Fruit fly (Drosophila melanogaster) whole organism, prepupa: ENCODE data around the gene Grl62a.

ENCODE experiments used
- Blimp-1 ChIP-seq: fragments of 200-800 bp; sonication (Bioruptor generic); optimal IDR thresholded peaks from 3 replicates; lab custom pipeline; 2017; ENCODE audit warnings: missing biosample characterization, missing genetic modification characterization, mild to moderate bottlenecking, moderate library complexity, missing genetic modification reagents
- CG10631 ChIP-seq: fragments of 200-800 bp; sonication (Bioruptor generic); optimal IDR thresholded peaks from 2 replicates; lab custom pipeline; 2016; ENCODE audit warnings: missing biosample characterization, missing genetic modification characterization
- CG11294 ChIP-seq: fragments of 200-800 bp; sonication (Bioruptor generic); IDR thresholded peaks from 2 replicates; pipeline ENCODE4 v1.3.6; 2022; ENCODE audit warnings: missing biosample characterization, missing genetic modification characterization
- CG11762 ChIP-seq: fragments of 200-800 bp; sonication (Bioruptor generic); optimal IDR thresholded peaks from 3 replicates; lab custom pipeline; 2016; ENCODE audit warnings: missing biosample characterization, missing genetic modification characterization; ENCODE audit not compliant: insufficient read depth
- CG11902 ChIP-seq: fragments of 200-800 bp; sonication (Bioruptor generic); optimal IDR thresholded peaks from 3 replicates; lab custom pipeline; 2016; ENCODE audit warnings: missing biosample characterization, missing genetic modification characterization
- CG15336 ChIP-seq: fragments of 200-800 bp; sonication (Bioruptor generic); IDR thresholded peaks from 2 replicates; pipeline ENCODE4 v1.3.6; 2022; ENCODE audit warnings: missing biosample characterization, missing genetic modification characterization
- CG1621 ChIP-seq: fragments of 200-800 bp; sonication (Bioruptor generic); optimal IDR thresholded peaks from 3 replicates; lab custom pipeline; 2018; ENCODE audit warnings: missing biosample characterization, mild to moderate bottlenecking, missing genetic modification characterization
- CG31627 ChIP-seq: fragments of 200-800 bp; sonication (Bioruptor generic); optimal IDR thresholded peaks from 3 replicates; lab custom pipeline; 2016; ENCODE audit warnings: missing biosample characterization, missing genetic modification characterization
- CG32006 ChIP-seq: fragments of 200-800 bp; sonication (Bioruptor generic); optimal IDR thresholded peaks from 3 replicates; lab custom pipeline; 2017; ENCODE audit warnings: missing biosample characterization, mild to moderate bottlenecking, missing genetic modification characterization
- CG4318 ChIP-seq: fragments of 200-800 bp; sonication (Bioruptor generic); optimal IDR thresholded peaks from 3 replicates; lab custom pipeline; 2017; ENCODE audit warnings: missing biosample characterization, mild to moderate bottlenecking, missing genetic modification characterization
- CG6276 ChIP-seq: fragments of 200-800 bp; sonication (Bioruptor generic); optimal IDR thresholded peaks from 2 replicates; lab custom pipeline; 2017; ENCODE audit warnings: missing biosample characterization, mild to moderate bottlenecking, missing genetic modification characterization
- CG6792 ChIP-seq: fragments of 200-800 bp; sonication (Bioruptor generic); optimal IDR thresholded peaks from 3 replicates; lab custom pipeline; 2016; ENCODE audit warnings: missing biosample characterization, missing genetic modification characterization
- CG6808 ChIP-seq: fragments of 200-800 bp; sonication (Bioruptor generic); optimal IDR thresholded peaks from 3 replicates; lab custom pipeline; 2017; ENCODE audit warnings: missing biosample characterization, missing genetic modification characterization, mild to moderate bottlenecking, moderate library complexity, missing genetic modification reagents
- CG8319 ChIP-seq: fragments of 200-800 bp; sonication (Bioruptor generic); optimal IDR thresholded peaks from 3 replicates; lab custom pipeline; 2016; ENCODE audit warnings: missing biosample characterization, missing genetic modification characterization
- CG8632 ChIP-seq: fragments of 200-800 bp; sonication (Bioruptor generic); optimal IDR thresholded peaks from 3 replicates; lab custom pipeline; 2016; ENCODE audit warnings: missing biosample characterization, missing genetic modification characterization
- Eip78C ChIP-seq: fragments of 200-800 bp; sonication (Bioruptor generic); peaks from one replicate; lab custom pipeline; 2016; ENCODE audit warnings: missing biosample characterization, missing genetic modification characterization
- Eip93F ChIP-seq: fragments of 200-800 bp; sonication (Bioruptor generic); optimal IDR thresholded peaks from 2 replicates; lab custom pipeline; 2016; ENCODE audit warnings: missing biosample characterization, mild to moderate bottlenecking, missing genetic modification characterization
- Ets21C ChIP-seq: fragments of 200-800 bp; sonication (Bioruptor generic); optimal IDR thresholded peaks from 3 replicates; lab custom pipeline; 2016; ENCODE audit warnings: missing biosample characterization, missing genetic modification characterization
- Lpt ChIP-seq: fragments of 200-800 bp; sonication (Bioruptor generic); optimal IDR thresholded peaks from 3 replicates; lab custom pipeline; 2016; ENCODE audit warnings: missing biosample characterization, missing genetic modification characterization
- Met ChIP-seq: fragments of 200-800 bp; sonication (Bioruptor generic); optimal IDR thresholded peaks from 3 replicates; lab custom pipeline; 2016; ENCODE audit warnings: missing biosample characterization, missing genetic modification characterization
- OdsH ChIP-seq: fragments of 200-800 bp; sonication (Bioruptor generic); optimal IDR thresholded peaks from 3 replicates; lab custom pipeline; 2016; ENCODE audit warnings: missing biosample characterization, missing genetic modification characterization
- Sox102F ChIP-seq: fragments of 200-800 bp; sonication (Bioruptor generic); optimal IDR thresholded peaks from 2 replicates; lab custom pipeline; 2016; ENCODE audit warnings: missing biosample characterization, mild to moderate bottlenecking, missing genetic modification characterization
- Sox15 ChIP-seq: fragments of 200-800 bp; sonication (Bioruptor generic); optimal IDR thresholded peaks from 3 replicates; lab custom pipeline; 2016; ENCODE audit warnings: missing biosample characterization, missing genetic modification characterization
- dsx ChIP-seq: fragments of 200-800 bp; optimal IDR thresholded peaks from 3 replicates; lab custom pipeline; 2019; ENCODE audit warnings: missing biosample characterization, mild to moderate bottlenecking, missing genetic modification characterization, moderate library complexity; ENCODE audit not compliant: poor library complexity, severe bottlenecking
- eg ChIP-seq: fragments of 200-800 bp; sonication (Bioruptor generic); IDR thresholded peaks from 3 replicates; pipeline ENCODE4 v1.3.6; 2022; ENCODE audit warnings: missing biosample characterization, missing genetic modification characterization
- fd85E ChIP-seq: fragments of 200-800 bp; sonication (Bioruptor generic); optimal IDR thresholded peaks from 3 replicates; lab custom pipeline; 2016; ENCODE audit warnings: missing biosample characterization, missing genetic modification characterization
- fkh ChIP-seq: fragments of 200-800 bp; sonication (Bioruptor generic); optimal IDR thresholded peaks from 3 replicates; lab custom pipeline; 2017; ENCODE audit warnings: missing biosample characterization, mild to moderate bottlenecking, missing genetic modification characterization, moderate library complexity
- lz ChIP-seq: fragments of 200-800 bp; sonication (Bioruptor generic); optimal IDR thresholded peaks from 3 replicates; lab custom pipeline; 2016; ENCODE audit warnings: missing biosample characterization, missing genetic modification characterization
- net ChIP-seq: fragments of 200-800 bp; sonication (Bioruptor generic); optimal IDR thresholded peaks from 3 replicates; lab custom pipeline; 2016; ENCODE audit warnings: missing biosample characterization, missing genetic modification characterization
- pdm3 ChIP-seq: fragments of 200-800 bp; sonication (Bioruptor generic); optimal IDR thresholded peaks from 3 replicates; lab custom pipeline; 2016; ENCODE audit warnings: missing biosample characterization, missing genetic modification characterization
- spab ChIP-seq: fragments of 200-800 bp; sonication (Bioruptor generic); optimal IDR thresholded peaks from 2 replicates; lab custom pipeline; 2017; ENCODE audit warnings: missing biosample characterization, mild to moderate bottlenecking, missing genetic modification characterization, missing genetic modification reagents
- ss ChIP-seq, 2 experiments: fragments of 200-800 bp; sonication (Bioruptor generic); optimal IDR thresholded peaks; 2 replicates in 1 of 2; 3 replicates in 1 of 2; lab custom pipeline; 2017 to 2018; ENCODE audit warnings: mild to moderate bottlenecking in 2 of 2, missing biosample characterization in 2 of 2, missing genetic modification characterization in 2 of 2, moderate library complexity in 1 of 2
- svp ChIP-seq: fragments of 200-800 bp; sonication (Bioruptor generic); peaks from one replicate; lab custom pipeline; 2016; ENCODE audit warnings: missing biosample characterization, missing genetic modification characterization
- topi ChIP-seq: fragments of 200-800 bp; sonication (Bioruptor generic); optimal IDR thresholded peaks from 3 replicates; lab custom pipeline; 2016; ENCODE audit warnings: missing biosample characterization, missing genetic modification characterization
- vri ChIP-seq: fragments of 200-800 bp; sonication (Bioruptor generic); optimal IDR thresholded peaks from 3 replicates; lab custom pipeline; 2016; ENCODE audit warnings: missing biosample characterization, mild to moderate bottlenecking, missing genetic modification characterization

Gene Grl62a

dm6 chr3L:2021858-2022257, at the start of gene Grl62a:
TSS of gene Grl62a (minus strand) at chr3L:2021958.
- no peak for TF ChIP-seq CG32006 (GFP tag; lab: Kevin White, UChicago)
- no peak for TF ChIP-seq CG31627
- TF ChIP-seq dsx (GFP tag; lab: Kevin White, UChicago) = no peak
- TF ChIP-seq Eip93F (GFP tag; lab: Kevin White, UChicago) = no peak
- TF ChIP-seq pdm3 (GFP tag; lab: Kevin White, UChicago) = no peak
- no peak for TF ChIP-seq CG1621 (tag; lab: Kevin White, UChicago)
- no peak for TF ChIP-seq CG15336 (GFP tag; lab: Robert Waterston, UW)

- TF ChIP-seq CG31627 (no peak), CG4318 (no peak)
- TF ChIP-seq, all 60 proteins: peak for 0
Observed at dm6 chr3L:2038124-2038523, 16.4 kb upstream of the Grl62a start, which contains the start of gene CG42355. TSS of gene CG42355 (minus strand) at chr3L:2038224.

dm6 chr3L:2026691-2027090, 4.9 kb upstream of the Grl62a start, which contains the start of gene Grl62c:
TSS of gene Grl62c (plus strand) at chr3L:2026991.
- no peak for TF ChIP-seq topi
- peak; percentile 32 for TF ChIP-seq svp (GFP tag; lab: Kevin White, UChicago)

dm6 chr3L:2023291-2023690, 1.5 kb upstream of the Grl62a start, which contains the start of gene Grl62b:
TSS of gene Grl62b (minus strand) at chr3L:2023391.
- peak; percentile 8 for TF ChIP-seq svp (GFP tag; lab: Kevin White, UChicago)
- TF ChIP-seq CG6808 = no peak
- TF ChIP-seq Blimp-1 (GFP tag; lab: Kevin White, UChicago) = no peak
- no peak for TF ChIP-seq fd85E (GFP tag; lab: Kevin White, UChicago)
- no peak for TF ChIP-seq CG11762 (GFP tag; lab: Kevin White, UChicago)

dm6 chr3L:2005551-2005950, 16.2 kb downstream of the Grl62a start, which contains the start of gene CG42841:
TSS of gene CG42841 (minus strand) at chr3L:2005651.
- TF ChIP-seq pdm3 (GFP tag; lab: Kevin White, UChicago) (no peak), CG8319 (GFP tag; lab: Kevin White, UChicago) (no peak), spab (GFP tag; lab: Kevin White, UChicago) (no peak), eg (GFP tag; lab: Robert Waterston, UW) (no peak)
- TF ChIP-seq, all 60 proteins: peak for 0

dm6 chr3L:2004732-2005131, 17.0 kb downstream of the Grl62a start:
- no peak for TF ChIP-seq ss (GFP tag; optimal IDR thresholded peaks at IDR 0.05; lab: Kevin White, UChicago)
- TF ChIP-seq fkh (GFP tag; lab: Kevin White, UChicago) = peak; percentile 57
- TF ChIP-seq pdm3 (GFP tag; lab: Kevin White, UChicago) = no peak

- TF ChIP-seq CG11902 (GFP tag; lab: Kevin White, UChicago) = peak; percentile 30
- TF ChIP-seq CG4318 = no peak
- no peak for TF ChIP-seq lz (GFP tag; lab: Kevin White, UChicago)
- no peak for TF ChIP-seq CG6792
- no peak for TF ChIP-seq CG6276 (GFP tag; lab: Kevin White, UChicago)
- TF ChIP-seq vri (GFP tag; lab: Kevin White, UChicago) = no peak
- peak; percentile 77 for TF ChIP-seq svp (GFP tag; lab: Kevin White, UChicago)
- peak; percentile 22 for TF ChIP-seq topi
- TF ChIP-seq, all 60 proteins: peak for 3
Observed at dm6 chr3L:1985406-1985805, 36.4 kb downstream of the Grl62a start.

- no peak for TF ChIP-seq Met (GFP tag; lab: Kevin White, UChicago)
- no peak for TF ChIP-seq CG8319 (GFP tag; lab: Kevin White, UChicago)
- no peak for TF ChIP-seq fd85E (GFP tag; lab: Kevin White, UChicago)
- no peak for TF ChIP-seq OdsH (GFP tag; lab: Kevin White, UChicago)
- peak; percentile 73 for TF ChIP-seq Eip78C (GFP tag; lab: Kevin White, UChicago)
- no peak for TF ChIP-seq fkh (GFP tag; lab: Kevin White, UChicago)
- no peak for TF ChIP-seq Sox15
- no peak for TF ChIP-seq CG4318
- no peak for TF ChIP-seq CG8632 (GFP tag; lab: Kevin White, UChicago)
- TF ChIP-seq CG10631 (GFP tag; lab: Kevin White, UChicago) = no peak
- TF ChIP-seq CG32006 (GFP tag; lab: Kevin White, UChicago) = no peak
- TF ChIP-seq Lpt = no peak
- TF ChIP-seq dsx (GFP tag; lab: Kevin White, UChicago) = peak; percentile 11
- no peak for TF ChIP-seq Sox102F (GFP tag; lab: Kevin White, UChicago)
- no peak for TF ChIP-seq CG15336 (GFP tag; lab: Robert Waterston, UW)
- no peak for TF ChIP-seq CG11902 (GFP tag; lab: Kevin White, UChicago)
- TF ChIP-seq Blimp-1 (GFP tag; lab: Kevin White, UChicago) = no peak
- no peak for TF ChIP-seq spab (GFP tag; lab: Kevin White, UChicago)
- TF ChIP-seq Ets21C (GFP tag; lab: Kevin White, UChicago) = no peak
- no peak for TF ChIP-seq CG11294
- TF ChIP-seq net (GFP tag; lab: Kevin White, UChicago) = no peak
Observed at dm6 chr3L:1976760-1977159, 45.0 kb downstream of the Grl62a start.
